Fruit fly (Drosophila melanogaster) whole organism, wandering third instar larva: ENCODE results near the gene Elys.

Experiments used
- Abd-B ChIP-seq: fragments of >200 bp; optimal IDR thresholded peaks from 2 replicates; lab custom pipeline; 2017; ENCODE audit warnings: missing biosample characterization, missing genetic modification characterization
- CG9705 ChIP-seq: fragments of 200-800 bp; sonication (Bioruptor generic); optimal IDR thresholded peaks from 2 replicates; lab custom pipeline; 2018; ENCODE audit warnings: missing biosample characterization, mild to moderate bottlenecking, missing genetic modification characterization
- Dif ChIP-seq: fragments of 200-275, 200-300 bp; sonication (Bioruptor generic); optimal IDR thresholded peaks from 2 replicates; lab custom pipeline; 2018; ENCODE audit warnings: missing biosample characterization, missing genetic modification characterization; ENCODE audit not compliant: partially characterized antibody
- GATAd ChIP-seq: sonication (Bioruptor generic); optimal IDR thresholded peaks from 2 replicates; lab custom pipeline; 2016; ENCODE audit warnings: missing biosample characterization, missing genetic modification characterization
- Hnf4 ChIP-seq: fragments of 200-800 bp; sonication (Bioruptor generic); optimal IDR thresholded peaks from 2 replicates; lab custom pipeline; 2016; ENCODE audit warnings: missing biosample characterization, mild to moderate bottlenecking, missing genetic modification characterization
- Hr78 ChIP-seq: fragments of >200 bp; optimal IDR thresholded peaks from 2 replicates; lab custom pipeline; 2017; ENCODE audit warnings: missing biosample characterization, missing genetic modification characterization
- Jra ChIP-seq: sonication (Bioruptor generic); optimal IDR thresholded peaks from 2 replicates; lab custom pipeline; 2016; ENCODE audit warnings: missing biosample characterization, missing genetic modification characterization
- Mio ChIP-seq: sonication (Bioruptor generic); optimal IDR thresholded peaks from 2 replicates; lab custom pipeline; 2016; ENCODE audit warnings: missing biosample characterization, missing genetic modification characterization
- Myc ChIP-seq: fragments of >200 bp; optimal IDR thresholded peaks from 2 replicates; lab custom pipeline; 2017
- N ChIP-seq: fragments of >200 bp; optimal IDR thresholded peaks from 2 replicates; lab custom pipeline; 2018; ENCODE audit warnings: missing biosample characterization, missing external identifiers, missing genetic modification characterization
- OdsH ChIP-seq: fragments of 200-800 bp; sonication (Bioruptor generic); optimal IDR thresholded peaks from 2 replicates; lab custom pipeline; 2016; ENCODE audit warnings: missing biosample characterization, mild to moderate bottlenecking, missing genetic modification characterization
- Rel ChIP-seq, 2 experiments: fragments of 200-800 bp; sonication (Bioruptor generic) in 1 of 2; optimal IDR thresholded peaks; 2 replicates in 1 of 2; 3 replicates in 1 of 2; lab custom pipeline; 2016 to 2019; ENCODE audit warnings: mild to moderate bottlenecking in 2 of 2, missing biosample characterization in 2 of 2, missing genetic modification characterization in 2 of 2, moderate library complexity in 1 of 2
- Sp1 ChIP-seq: fragments of 200-800 bp; sonication (Bioruptor generic); optimal IDR thresholded peaks from 3 replicates; lab custom pipeline; 2019; ENCODE audit warnings: missing biosample characterization, mild to moderate bottlenecking, missing genetic modification characterization, moderate library complexity
- Vsx2 ChIP-seq: fragments of 200-300, 225-300 bp; sonication (Bioruptor generic); optimal IDR thresholded peaks from 2 replicates; lab custom pipeline; 2018; ENCODE audit warnings: missing biosample characterization, missing genetic modification characterization; ENCODE audit not compliant: partially characterized antibody
- br ChIP-seq: fragments of 200-800 bp; sonication (Bioruptor generic); optimal IDR thresholded peaks from 2 replicates; lab custom pipeline; 2016; ENCODE audit warnings: missing biosample characterization, missing genetic modification characterization
- dl ChIP-seq, 2 experiments: fragments of 175-275, 200-275 bp in 1 of 2; fragments of 200-275 bp in 1 of 2; sonication (Bioruptor generic); optimal IDR thresholded peaks; lab custom pipeline; 2018; ENCODE audit warnings: mild to moderate bottlenecking in 2 of 2, missing biosample characterization in 2 of 2, missing genetic modification characterization in 2 of 2, moderate library complexity in 2 of 2; ENCODE audit not compliant: partially characterized antibody in 2 of 2, insufficient read depth in 1 of 2
- dmrt93B ChIP-seq: fragments of 200-800 bp; sonication (Bioruptor generic); optimal IDR thresholded peaks from 2 replicates; lab custom pipeline; 2018; ENCODE audit warnings: missing biosample characterization, mild to moderate bottlenecking, missing genetic modification characterization
- ey ChIP-seq: fragments of 200-800 bp; sonication (Bioruptor generic); optimal IDR thresholded peaks from 2 replicates; lab custom pipeline; 2016; ENCODE audit warnings: missing biosample characterization, missing genetic modification characterization
- foxo ChIP-seq, 2 experiments: fragments of 200-800 bp; sonication (Bioruptor generic); optimal IDR thresholded peaks; 2 replicates in 1 of 2; 3 replicates in 1 of 2; lab custom pipeline; 2016 to 2017; ENCODE audit warnings: missing biosample characterization in 2 of 2, missing genetic modification characterization in 2 of 2
- h ChIP-seq: fragments of 200-800 bp; sonication (Bioruptor generic); optimal IDR thresholded peaks from 3 replicates; lab custom pipeline; 2016; ENCODE audit warnings: missing biosample characterization, mild to moderate bottlenecking, missing genetic modification characterization
- jim ChIP-seq: fragments of 175-275, 200-325 bp; sonication (Bioruptor generic); optimal IDR thresholded peaks from 2 replicates; lab custom pipeline; 2016; ENCODE audit warnings: missing biosample characterization, mild to moderate bottlenecking, missing genetic modification characterization
- lola ChIP-seq: fragments of >200 bp; optimal IDR thresholded peaks from 2 replicates; lab custom pipeline; 2017; ENCODE audit warnings: missing biosample characterization, missing genetic modification characterization
- pan ChIP-seq: fragments of >200 bp; optimal IDR thresholded peaks from 2 replicates; lab custom pipeline; 2017
- psq ChIP-seq: fragments of 200-800 bp; sonication (Bioruptor generic); optimal IDR thresholded peaks from 3 replicates; lab custom pipeline; 2017; ENCODE audit warnings: missing biosample characterization, mild to moderate bottlenecking, missing genetic modification characterization, moderate library complexity
- sage ChIP-seq: fragments of 200-800 bp; sonication (Bioruptor generic); optimal IDR thresholded peaks from 2 replicates; lab custom pipeline; 2016; ENCODE audit warnings: missing biosample characterization, mild to moderate bottlenecking, missing genetic modification characterization
- sv ChIP-seq: fragments of 200-800 bp; sonication (Bioruptor generic); optimal IDR thresholded peaks from 3 replicates; lab custom pipeline; 2016; ENCODE audit warnings: missing biosample characterization, missing genetic modification characterization
- tai ChIP-seq: sonication (Bioruptor generic); optimal IDR thresholded peaks from 2 replicates; lab custom pipeline; 2016; ENCODE audit warnings: missing biosample characterization, missing genetic modification characterization
- usp ChIP-seq: fragments of >200 bp; optimal IDR thresholded peaks from 2 replicates; lab custom pipeline; 2017; ENCODE audit warnings: missing biosample characterization, missing genetic modification characterization
- woc ChIP-seq: sonication (Bioruptor generic); optimal IDR thresholded peaks from 2 replicates; lab custom pipeline; 2016; ENCODE audit warnings: missing biosample characterization, mild to moderate bottlenecking, missing genetic modification characterization

Gene Elys

DNA sequence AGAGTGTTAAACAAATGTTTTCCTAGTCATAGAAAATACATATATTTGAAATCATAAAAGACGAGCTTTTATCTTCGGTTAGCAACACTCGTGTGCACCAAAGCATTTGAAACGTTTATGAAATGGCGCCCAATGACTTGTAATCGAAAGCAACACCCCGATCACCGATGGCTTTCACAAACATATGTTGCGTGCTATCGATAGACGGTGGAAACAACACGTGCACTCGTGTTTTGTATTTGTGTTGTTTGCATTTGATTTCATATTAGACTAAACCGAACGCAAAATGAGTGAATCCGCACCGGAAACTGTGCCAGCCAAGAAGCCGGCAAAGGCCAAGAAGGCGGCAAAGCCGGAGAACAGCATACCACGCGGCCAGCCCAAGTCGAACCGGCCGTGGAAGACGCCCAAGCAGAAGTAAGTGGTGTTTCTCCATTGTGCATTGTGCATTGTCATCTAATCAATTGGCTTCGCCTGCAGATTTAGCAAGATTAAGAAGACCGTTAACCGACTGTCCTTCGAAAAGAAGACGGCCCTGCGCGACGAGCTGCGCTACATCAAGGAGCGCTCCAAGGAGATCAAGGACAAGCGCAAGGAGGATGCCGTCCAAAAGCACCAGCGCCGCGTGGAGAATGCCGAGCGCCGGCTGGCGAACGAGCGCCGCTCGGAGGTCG, 36.0 kb upstream of the Elys start, which contains the start of gene CG14210:
Gene CG14210, plus strand, starts transcription at position 207 of the 674 bp plus-strand sequence.
- no peak for TF ChIP-seq Dif
- TF ChIP-seq Mio (GFP tag; lab: Kevin White, UChicago), result no peak
- TF ChIP-seq woc (GFP tag; lab: Kevin White, UChicago), result no peak
- no peak for TF ChIP-seq jim (GFP tag; lab: Kevin White, UChicago)
- TF ChIP-seq br (GFP tag; lab: Kevin White, UChicago), result no peak
- TF ChIP-seq sage (GFP tag; lab: Kevin White, UChicago), result no peak
- no peak for TF ChIP-seq psq (GFP tag; lab: Kevin White, UChicago)
- no peak for TF ChIP-seq dmrt93B (GFP tag; lab: Kevin White, UChicago)
- TF ChIP-seq N (GFP tag; lab: Kevin White, UChicago), result no peak
- TF ChIP-seq ey (GFP tag; lab: Kevin White, UChicago), result no peak
- TF ChIP-seq OdsH (GFP tag; lab: Kevin White, UChicago), result no peak
- no peak for TF ChIP-seq GATAd (GFP tag; lab: Kevin White, UChicago)
- TF ChIP-seq Jra (GFP tag; lab: Kevin White, UChicago), result no peak
- TF ChIP-seq pan (lab: Kevin White, UChicago), result no peak
- TF ChIP-seq sv (GFP tag; lab: Kevin White, UChicago), result no peak
- no peak for TF ChIP-seq tai (GFP tag; lab: Kevin White, UChicago)
- TF ChIP-seq Abd-B (GFP tag; lab: Kevin White, UChicago), result no peak
- no peak for TF ChIP-seq usp (GFP tag; lab: Kevin White, UChicago)

- TF ChIP-seq Vsx2 (no peak), OdsH (GFP tag; lab: Kevin White, UChicago) (no peak), h (no peak), N (GFP tag; lab: Kevin White, UChicago) (no peak), usp (GFP tag; lab: Kevin White, UChicago) (no peak), ey (GFP tag; lab: Kevin White, UChicago) (no peak), foxo (GFP tag; optimal IDR thresholded peaks at IDR 0.05; lab: Kevin White, UChicago) (no peak), br (GFP tag; lab: Kevin White, UChicago) (no peak), Myc (lab: Kevin White, UChicago) (no peak), lola (no peak)
Measured at dm6 chrX:19618183-19618740, 33.8 kb upstream of the Elys start, which contains the start of the genes Pstk and Tim9b. Gene Pstk (minus strand): TSS chrX:19618537. Gene Tim9b (minus strand): TSS chrX:19618537.

DNA sequence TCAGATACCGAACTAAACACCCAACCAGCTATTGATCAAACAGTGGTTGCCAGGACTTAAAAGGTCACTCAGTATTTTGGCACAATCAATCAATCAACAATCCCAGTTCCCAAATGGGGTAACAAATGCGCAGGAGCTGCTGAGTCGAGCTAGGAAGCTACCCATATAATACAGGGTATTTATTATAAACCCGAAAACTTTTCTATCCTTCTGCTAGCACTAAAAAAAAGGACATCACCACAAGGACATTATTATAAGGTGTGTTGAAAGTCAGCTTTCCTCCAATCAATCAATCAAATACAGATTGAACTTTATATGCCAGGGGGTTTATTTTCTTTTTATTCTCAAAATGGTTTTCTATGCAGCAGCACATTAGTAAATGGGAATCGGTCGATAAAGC, 31.0 kb upstream of the Elys start, which contains the start of gene CG14221:
Gene CG14221, minus strand, starts transcription at position 101 of the 400 bp plus-strand sequence.
- no peak for TF ChIP-seq OdsH (GFP tag; lab: Kevin White, UChicago)
- TF ChIP-seq Jra (GFP tag; lab: Kevin White, UChicago), result no peak

dm6 chrX:19622924-19623323, 29.2 kb upstream of the Elys start, which contains the start of the genes Naa20A and MKP-4:
Gene Naa20A (minus strand): TSS chrX:19623074.
Gene MKP-4 (plus strand): TSS chrX:19623114.
- TF ChIP-seq foxo (GFP tag; optimal IDR thresholded peaks at IDR 0.05; lab: Kevin White, UChicago), result no peak
- TF ChIP-seq h, result no peak
- TF ChIP-seq woc (GFP tag; lab: Kevin White, UChicago), result no peak
- TF ChIP-seq Hr78, result no peak
- no peak for TF ChIP-seq Rel (GFP tag; optimal IDR thresholded peaks at IDR 0.05; lab: Kevin White, UChicago)
- no peak for TF ChIP-seq Rel (tag; optimal IDR thresholded peaks at IDR 0.05; lab: Kevin White, UChicago)
- TF ChIP-seq Hnf4, result no peak
- TF ChIP-seq dl (GFP tag; optimal IDR thresholded peaks at IDR 0.05; lab: Kevin White, UChicago; ENCODE audit: insufficient read depth in 1 of 2, partially characterized antibody in 2 of 2), result no peak
- no peak for TF ChIP-seq GATAd (GFP tag; lab: Kevin White, UChicago)
- no peak for TF ChIP-seq Sp1 (GFP tag; lab: Kevin White, UChicago)
- no peak for TF ChIP-seq usp (GFP tag; lab: Kevin White, UChicago)

DNA sequence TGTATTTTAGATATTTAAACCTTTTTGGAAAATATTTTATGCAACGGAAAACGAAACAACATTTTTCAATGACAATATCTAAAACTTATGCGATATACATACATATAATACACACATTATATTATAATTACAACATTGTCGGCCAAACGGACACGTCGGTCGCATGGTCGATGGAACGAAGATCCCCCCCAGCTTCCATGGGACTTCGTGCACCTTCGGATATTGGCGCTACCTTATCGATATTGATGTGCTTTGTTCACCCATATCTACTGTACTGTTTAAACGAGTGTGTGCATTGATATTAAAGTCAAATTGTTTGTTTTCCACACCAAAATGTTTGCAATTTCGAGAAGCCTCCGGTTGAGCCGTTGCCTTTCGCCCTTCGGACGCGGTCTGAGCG, 26.7 kb upstream of the Elys start, which contains the start of gene CG14212:
Gene CG14212, plus strand, starts transcription at position 301 of the 400 bp plus-strand sequence.
- TF ChIP-seq Sp1 (GFP tag; lab: Kevin White, UChicago), result no peak
- no peak for TF ChIP-seq Myc (lab: Kevin White, UChicago)
- TF ChIP-seq br (GFP tag; lab: Kevin White, UChicago), result no peak
- TF ChIP-seq lola, result no peak
- TF ChIP-seq OdsH (GFP tag; lab: Kevin White, UChicago), result no peak
- no peak for TF ChIP-seq Hnf4
- TF ChIP-seq CG9705 (GFP tag; lab: Kevin White, UChicago), result no peak
